Fruit fly (Drosophila melanogaster) whole organism, prepupa: Measurements from ENCODE around the gene CG45089.

Experiments used
- CG10669 ChIP-seq: fragments of 200-800 bp; sonication (Bioruptor generic); optimal IDR thresholded peaks from 3 replicates; lab custom pipeline; 2018; ENCODE audit warnings: missing biosample characterization, mild to moderate bottlenecking, missing genetic modification characterization, moderate library complexity
- CG11294 ChIP-seq: fragments of 200-800 bp; sonication (Bioruptor generic); IDR thresholded peaks from 2 replicates; pipeline ENCODE4 v1.3.6; 2022; ENCODE audit warnings: missing biosample characterization, missing genetic modification characterization
- CG11762 ChIP-seq: fragments of 200-800 bp; sonication (Bioruptor generic); optimal IDR thresholded peaks from 3 replicates; lab custom pipeline; 2016; ENCODE audit warnings: missing biosample characterization, missing genetic modification characterization; ENCODE audit not compliant: insufficient read depth
- CG11902 ChIP-seq: fragments of 200-800 bp; sonication (Bioruptor generic); optimal IDR thresholded peaks from 3 replicates; lab custom pipeline; 2016; ENCODE audit warnings: missing biosample characterization, missing genetic modification characterization
- CG15336 ChIP-seq: fragments of 200-800 bp; sonication (Bioruptor generic); IDR thresholded peaks from 2 replicates; pipeline ENCODE4 v1.3.6; 2022; ENCODE audit warnings: missing biosample characterization, missing genetic modification characterization
- CG16779 ChIP-seq: fragments of 200-800 bp; sonication (Bioruptor generic); optimal IDR thresholded peaks from 3 replicates; lab custom pipeline; 2017; ENCODE audit warnings: missing biosample characterization, mild to moderate bottlenecking, missing genetic modification characterization
- CG31627 ChIP-seq: fragments of 200-800 bp; sonication (Bioruptor generic); optimal IDR thresholded peaks from 3 replicates; lab custom pipeline; 2016; ENCODE audit warnings: missing biosample characterization, missing genetic modification characterization
- CG32006 ChIP-seq: fragments of 200-800 bp; sonication (Bioruptor generic); optimal IDR thresholded peaks from 3 replicates; lab custom pipeline; 2017; ENCODE audit warnings: missing biosample characterization, mild to moderate bottlenecking, missing genetic modification characterization
- CG34406 ChIP-seq: fragments of 200-800 bp; sonication (Bioruptor generic); optimal IDR thresholded peaks from 3 replicates; lab custom pipeline; 2016; ENCODE audit warnings: missing biosample characterization, missing genetic modification characterization
- CG3919 ChIP-seq: fragments of 200-800 bp; sonication (Bioruptor generic); optimal IDR thresholded peaks from 3 replicates; lab custom pipeline; 2016; ENCODE audit warnings: missing biosample characterization, missing genetic modification characterization
- CG4318 ChIP-seq: fragments of 200-800 bp; sonication (Bioruptor generic); optimal IDR thresholded peaks from 3 replicates; lab custom pipeline; 2017; ENCODE audit warnings: missing biosample characterization, mild to moderate bottlenecking, missing genetic modification characterization
- CG6163 ChIP-seq: fragments of 200-800 bp; sonication (Bioruptor generic); IDR thresholded peaks from 3 replicates; pipeline ENCODE4 v1.3.6; 2022; ENCODE audit warnings: missing biosample characterization, missing genetic modification characterization
- CG6276 ChIP-seq: fragments of 200-800 bp; sonication (Bioruptor generic); optimal IDR thresholded peaks from 2 replicates; lab custom pipeline; 2017; ENCODE audit warnings: missing biosample characterization, mild to moderate bottlenecking, missing genetic modification characterization
- CG6792 ChIP-seq: fragments of 200-800 bp; sonication (Bioruptor generic); optimal IDR thresholded peaks from 3 replicates; lab custom pipeline; 2016; ENCODE audit warnings: missing biosample characterization, missing genetic modification characterization
- CG6854 ChIP-seq: fragments of 200-800 bp; sonication (Bioruptor generic); optimal IDR thresholded peaks from 2 replicates; lab custom pipeline; 2017; ENCODE audit warnings: missing biosample characterization, mild to moderate bottlenecking, missing genetic modification characterization
- CG7368 ChIP-seq: fragments of 200-800 bp; sonication (Bioruptor generic); optimal IDR thresholded peaks from 3 replicates; lab custom pipeline; 2016; ENCODE audit warnings: missing biosample characterization, missing genetic modification characterization
- CG8119 ChIP-seq: fragments of 200-800 bp; sonication (Bioruptor generic); IDR thresholded peaks from 3 replicates; pipeline ENCODE4 v1.3.6; 2022; ENCODE audit warnings: missing biosample characterization, missing genetic modification characterization
- CG8319 ChIP-seq: fragments of 200-800 bp; sonication (Bioruptor generic); optimal IDR thresholded peaks from 3 replicates; lab custom pipeline; 2016; ENCODE audit warnings: missing biosample characterization, missing genetic modification characterization
- CG8632 ChIP-seq: fragments of 200-800 bp; sonication (Bioruptor generic); optimal IDR thresholded peaks from 3 replicates; lab custom pipeline; 2016; ENCODE audit warnings: missing biosample characterization, missing genetic modification characterization
- CG9139 ChIP-seq: fragments of 200-800 bp; sonication (Bioruptor generic); optimal IDR thresholded peaks from 3 replicates; lab custom pipeline; 2017; ENCODE audit warnings: missing biosample characterization, mild to moderate bottlenecking, missing genetic modification characterization
- Eip75B ChIP-seq: fragments of 200-800 bp; sonication (Bioruptor generic); optimal IDR thresholded peaks from 3 replicates; lab custom pipeline; 2016; ENCODE audit warnings: missing biosample characterization, missing genetic modification characterization
- Eip78C ChIP-seq: fragments of 200-800 bp; sonication (Bioruptor generic); peaks from one replicate; lab custom pipeline; 2016; ENCODE audit warnings: missing biosample characterization, missing genetic modification characterization
- Ets21C ChIP-seq: fragments of 200-800 bp; sonication (Bioruptor generic); optimal IDR thresholded peaks from 3 replicates; lab custom pipeline; 2016; ENCODE audit warnings: missing biosample characterization, missing genetic modification characterization
- Gug ChIP-seq: fragments of 200-800 bp; sonication (Bioruptor generic); IDR thresholded peaks from 2 replicates; pipeline ENCODE4 v1.3.6; 2022; ENCODE audit warnings: missing biosample characterization, missing genetic modification characterization
- Hr38 ChIP-seq: sonication (Bioruptor generic); optimal IDR thresholded peaks from 2 replicates; lab custom pipeline; 2016; ENCODE audit warnings: missing biosample characterization, missing genetic modification characterization
- Hr39 ChIP-seq: fragments of 200-800 bp; sonication (Bioruptor generic); optimal IDR thresholded peaks from 2 replicates; lab custom pipeline; 2016; ENCODE audit warnings: missing biosample characterization, missing genetic modification characterization
- Hr4 ChIP-seq: fragments of 200-800 bp; sonication (Bioruptor generic); optimal IDR thresholded peaks from 3 replicates; lab custom pipeline; 2016; ENCODE audit warnings: missing biosample characterization, missing genetic modification characterization
- Lpt ChIP-seq: fragments of 200-800 bp; sonication (Bioruptor generic); optimal IDR thresholded peaks from 3 replicates; lab custom pipeline; 2016; ENCODE audit warnings: missing biosample characterization, missing genetic modification characterization
- OdsH ChIP-seq: fragments of 200-800 bp; sonication (Bioruptor generic); optimal IDR thresholded peaks from 3 replicates; lab custom pipeline; 2016; ENCODE audit warnings: missing biosample characterization, missing genetic modification characterization
- Smox ChIP-seq: fragments of 200-800 bp; sonication (Bioruptor generic); optimal IDR thresholded peaks from 3 replicates; lab custom pipeline; 2016; ENCODE audit warnings: missing biosample characterization, missing genetic modification characterization
- Sox102F ChIP-seq: fragments of 200-800 bp; sonication (Bioruptor generic); optimal IDR thresholded peaks from 2 replicates; lab custom pipeline; 2016; ENCODE audit warnings: missing biosample characterization, mild to moderate bottlenecking, missing genetic modification characterization
- Sox14 ChIP-seq: fragments of 200-800 bp; sonication (Bioruptor generic); optimal IDR thresholded peaks from 3 replicates; lab custom pipeline; 2016; ENCODE audit warnings: missing biosample characterization, missing genetic modification characterization
- Sox15 ChIP-seq: fragments of 200-800 bp; sonication (Bioruptor generic); optimal IDR thresholded peaks from 3 replicates; lab custom pipeline; 2016; ENCODE audit warnings: missing biosample characterization, missing genetic modification characterization
- acj6 ChIP-seq: fragments of 200-800 bp; sonication (Bioruptor generic); optimal IDR thresholded peaks from 3 replicates; lab custom pipeline; 2016; ENCODE audit warnings: missing biosample characterization, missing genetic modification characterization
- cyc ChIP-seq: fragments of 200-800 bp; sonication (Bioruptor generic); optimal IDR thresholded peaks from 3 replicates; lab custom pipeline; 2016; ENCODE audit warnings: missing biosample characterization, missing genetic modification characterization
- dsx ChIP-seq: fragments of 200-800 bp; optimal IDR thresholded peaks from 3 replicates; lab custom pipeline; 2019; ENCODE audit warnings: missing biosample characterization, mild to moderate bottlenecking, missing genetic modification characterization, moderate library complexity; ENCODE audit not compliant: poor library complexity, severe bottlenecking
- eg ChIP-seq: fragments of 200-800 bp; sonication (Bioruptor generic); IDR thresholded peaks from 3 replicates; pipeline ENCODE4 v1.3.6; 2022; ENCODE audit warnings: missing biosample characterization, missing genetic modification characterization
- fd59A ChIP-seq: fragments of 200-800 bp; sonication (Bioruptor generic); optimal IDR thresholded peaks from 2 replicates; lab custom pipeline; 2017; ENCODE audit warnings: missing biosample characterization, mild to moderate bottlenecking, missing genetic modification characterization, missing genetic modification reagents
- fd85E ChIP-seq: fragments of 200-800 bp; sonication (Bioruptor generic); optimal IDR thresholded peaks from 3 replicates; lab custom pipeline; 2016; ENCODE audit warnings: missing biosample characterization, missing genetic modification characterization
- net ChIP-seq: fragments of 200-800 bp; sonication (Bioruptor generic); optimal IDR thresholded peaks from 3 replicates; lab custom pipeline; 2016; ENCODE audit warnings: missing biosample characterization, missing genetic modification characterization
- salr ChIP-seq, 2 experiments: fragments of 200-800 bp; sonication (Bioruptor generic); optimal IDR thresholded peaks; 3 replicates each; lab custom pipeline; 2016 to 2018; ENCODE audit warnings: missing biosample characterization in 2 of 2, missing genetic modification characterization in 2 of 2, mild to moderate bottlenecking in 1 of 2
- svp ChIP-seq: fragments of 200-800 bp; sonication (Bioruptor generic); peaks from one replicate; lab custom pipeline; 2016; ENCODE audit warnings: missing biosample characterization, missing genetic modification characterization
- topi ChIP-seq: fragments of 200-800 bp; sonication (Bioruptor generic); optimal IDR thresholded peaks from 3 replicates; lab custom pipeline; 2016; ENCODE audit warnings: missing biosample characterization, missing genetic modification characterization
- vri ChIP-seq: fragments of 200-800 bp; sonication (Bioruptor generic); optimal IDR thresholded peaks from 3 replicates; lab custom pipeline; 2016; ENCODE audit warnings: missing biosample characterization, mild to moderate bottlenecking, missing genetic modification characterization

Gene CG45089

dm6 chrX:7891596-7892538 is 1.7 kb downstream of the CG45089 start, which contains the start of gene Nek2 (continued):
- TF ChIP-seq CG3919 (peak; percentile 33), net (GFP tag; lab: Kevin White, UChicago) (no peak), CG4318 (GFP tag; lab: Kevin White, UChicago) (no peak), Sox14 (GFP tag; lab: Kevin White, UChicago) (no peak), CG8319 (GFP tag; lab: Kevin White, UChicago) (no peak), CG8119 (GFP tag; lab: Robert Waterston, UW) (no peak), vri (GFP tag; lab: Kevin White, UChicago) (peak; percentile 15), Hr4 (GFP tag; lab: Kevin White, UChicago) (no peak), Gug (GFP tag; lab: Robert Waterston, UW) (no peak), fd85E (no peak), Lpt (GFP tag; lab: Kevin White, UChicago) (no peak), Sox102F (GFP tag; lab: Kevin White, UChicago) (no peak), fd59A (GFP tag; lab: Kevin White, UChicago) (no peak), CG6792 (GFP tag; lab: Kevin White, UChicago) (no peak), CG6276 (peak; percentile 19), Hr38 (GFP tag; lab: Kevin White, UChicago) (no peak), CG7368 (GFP tag; lab: Kevin White, UChicago) (no peak), OdsH (GFP tag; lab: Kevin White, UChicago) (no peak), Sox15 (GFP tag; lab: Kevin White, UChicago) (no peak), dsx (GFP tag; lab: Kevin White, UChicago) (peak; percentile 36), CG10669 (peak; percentile 19), CG32006 (GFP tag; lab: Kevin White, UChicago) (peak; percentile 31), Smox (peak; percentile 16), eg (no peak), CG11902 (GFP tag; lab: Kevin White, UChicago) (no peak), CG9139 (no peak), CG16779 (tag; lab: Kevin White, UChicago) (no peak), CG15336 (0 out of 2 replicates have a peak, but pooled peaks have one; percentile 15), CG31627 (GFP tag; lab: Kevin White, UChicago) (no peak)
- TF ChIP-seq, all 60 proteins: peak for 21

- TF ChIP-seq Sox15 (GFP tag; lab: Kevin White, UChicago) (peak; percentile 49), cyc (GFP tag; lab: Kevin White, UChicago) (peak; percentile 81), CG8632 (GFP tag; lab: Kevin White, UChicago) (peak; percentile 65), CG6276 (peak; percentile 1), Sox102F (GFP tag; lab: Kevin White, UChicago) (peak; percentile 83), CG9139 (peak; percentile 14), CG3919 (peak; percentile 83), dsx (GFP tag; lab: Kevin White, UChicago) (no peak), Eip75B (GFP tag; lab: Kevin White, UChicago) (peak; percentile 84), CG6163 (GFP tag; lab: Robert Waterston, UW) (peak; percentile 82), CG6792 (GFP tag; lab: Kevin White, UChicago) (peak; percentile 70), CG8119 (GFP tag; lab: Robert Waterston, UW) (peak; percentile 39; the same call in 2 of the 3 replicates), fd85E (peak; percentile 38), CG34406 (GFP tag; lab: Kevin White, UChicago) (peak; percentile 57), svp (GFP tag; lab: Kevin White, UChicago) (peak; percentile 85), CG11762 (GFP tag; lab: Kevin White, UChicago) (peak; percentile 59), CG11294 (GFP tag; lab: Robert Waterston, UW) (no peak), Hr39 (peak; percentile 80), Ets21C (GFP tag; lab: Kevin White, UChicago) (peak; percentile 69), topi (peak; percentile 84), Gug (GFP tag; lab: Robert Waterston, UW) (peak; percentile 36), CG31627 (GFP tag; lab: Kevin White, UChicago) (peak; percentile 75), CG4318 (GFP tag; lab: Kevin White, UChicago) (peak; percentile 19), eg (peak; percentile 81), Hr4 (GFP tag; lab: Kevin White, UChicago) (peak; percentile 76), Lpt (GFP tag; lab: Kevin White, UChicago) (peak; percentile 41), Smox (peak; percentile 78), salr (GFP tag; optimal IDR thresholded peaks at IDR 0.05; lab: Kevin White, UChicago) (peak in 1 of 2 experiments; percentile 49), Eip78C (GFP tag; lab: Kevin White, UChicago) (peak; percentile 94), CG15336 (peak; percentile 65), Sox14 (GFP tag; lab: Kevin White, UChicago) (peak; percentile 79), acj6 (GFP tag; lab: Kevin White, UChicago) (peak; percentile 77), CG6854 (no peak), CG7368 (GFP tag; lab: Kevin White, UChicago) (peak; percentile 72)
Observed at dm6 chrX:7888386-7889024, 5.1 kb downstream of the CG45089 start, which contains the start of gene Acat1. Gene Acat1 (minus strand): TSS chrX:7888785.
